Fruit fly (Drosophila melanogaster): ENCODE data around the gene Lcp65Af.
A peak's percentile ranks its signal among the peaks of the same experiment; 100 is the strongest.

Gene Lcp65Af

dm6 chr3L:6173826-6174255 lies 37.2 kb upstream of the Lcp65Af start, which contains the start of the genes fmt and CG7376 (continued):
- TF ChIP-seq cato (GFP tag; optimal IDR thresholded peaks at IDR 0.05; ENCODE audit: borderline replicate concordance) (no peak), CG18599 (GFP tag; optimal IDR thresholded peaks at IDR 0.05) (no peak), exex (tag; optimal IDR thresholded peaks at IDR 0.05) (no peak), aop (GFP tag; IDR thresholded peaks at IDR 0.05) (no peak), Lpt (GFP tag; optimal IDR thresholded peaks at IDR 0.05) (no peak), CG11723 (GFP tag; optimal IDR thresholded peaks at IDR 0.05) (no peak), CG17328 (GFP tag; IDR thresholded peaks at IDR 0.05) (no peak), CG10274 (GFP tag; optimal IDR thresholded peaks at IDR 0.05) (no peak), ara (GFP tag; IDR thresholded peaks at IDR 0.05) (no peak), CG1233 (GFP tag; optimal IDR thresholded peaks at IDR 0.05) (no peak), CG18764 (GFP tag; optimal IDR thresholded peaks at IDR 0.05) (no peak), Vsx1 (GFP tag; optimal IDR thresholded peaks at IDR 0.05) (no peak), CG10267 (tag; optimal IDR thresholded peaks at IDR 0.05) (peak; percentile 71), Ssrp (tag; optimal IDR thresholded peaks at IDR 0.05) (peak; percentile 15), GATAe (GFP tag; conservative IDR thresholded peaks at IDR 0.05) (no peak), CG5180 (GFP tag; optimal IDR thresholded peaks at IDR 0.05) (no peak), CG16815 (GFP tag; optimal IDR thresholded peaks at IDR 0.05) (no peak), lov (optimal IDR thresholded peaks at IDR 0.05) (no peak), lov (GFP tag; IDR thresholded peaks at IDR 0.05) (no peak), prd (optimal IDR thresholded peaks at IDR 0.05) (no peak), prd (GFP tag; IDR thresholded peaks at IDR 0.05) (peak; percentile 35; the same call in 1 of the 3 replicates), oc (tag; optimal IDR thresholded peaks at IDR 0.05) (no peak), CG17186 (GFP tag; optimal IDR thresholded peaks at IDR 0.05) (peak; percentile 39), unpg (GFP tag; optimal IDR thresholded peaks at IDR 0.05) (no peak), so (GFP tag; IDR thresholded peaks at IDR 0.05) (no peak), Ravus (GFP tag; IDR thresholded peaks at IDR 0.05) (no peak), sob (GFP tag; IDR thresholded peaks at IDR 0.05) (no peak), CG9797 (GFP tag; optimal IDR thresholded peaks at IDR 0.05) (peak; percentile 16), CG13424 (tag; optimal IDR thresholded peaks at IDR 0.05) (peak; percentile 58), danr (GFP tag; IDR thresholded peaks at IDR 0.05) (no peak), slou (GFP tag; optimal IDR thresholded peaks at IDR 0.05) (no peak), HLHmδ (GFP tag; optimal IDR thresholded peaks at IDR 0.05) (no peak), dpn (GFP tag; optimal IDR thresholded peaks at IDR 0.05) (peak in 1 of 2 experiments; percentile 42), CG4707 (GFP tag; optimal IDR thresholded peaks at IDR 0.05) (no peak), gcm2 (GFP tag; optimal IDR thresholded peaks at IDR 0.05) (no peak), CG18476 (GFP tag; optimal IDR thresholded peaks at IDR 0.05) (no peak), ash1 (GFP tag; optimal IDR thresholded peaks at IDR 0.05) (no peak), CG34224 (GFP tag; IDR thresholded peaks at IDR 0.05; ENCODE audit: partially characterized antibody) (peak; percentile 69; the same call in 2 of the 3 replicates), gro (GFP tag; optimal IDR thresholded peaks at IDR 0.05) (no peak), H15 (GFP tag; IDR thresholded peaks at IDR 0.05) (no peak), CG6683 (GFP tag; optimal IDR thresholded peaks at IDR 0.05) (no peak), Ada2b (GFP tag; IDR thresholded peaks at IDR 0.05) (no peak), Awh (GFP tag; IDR thresholded peaks at IDR 0.05) (no peak), CG17829 (tag; optimal IDR thresholded peaks at IDR 0.05) (peak; percentile 69), da (GFP tag; optimal IDR thresholded peaks at IDR 0.05) (no peak), ranshi (GFP tag; IDR thresholded peaks at IDR 0.05) (no peak), B-H2 (GFP tag; optimal IDR thresholded peaks at IDR 0.05) (peak; percentile 43), Med (GFP tag) (no peak), CG4617 (GFP tag; optimal IDR thresholded peaks at IDR 0.05; ENCODE audit: borderline replicate concordance) (no peak), CG10959 (GFP tag; IDR thresholded peaks at IDR 0.05) (no peak), tio (GFP tag; optimal IDR thresholded peaks at IDR 0.05) (no peak), dmrt99B (tag; optimal IDR thresholded peaks at IDR 0.05) (no peak)

Measured in whole organism, embryonic.